Fruit fly (Drosophila melanogaster): Measurements from ENCODE around the gene CG11630.

The CG11630 gene

dm6 chr2L:21827900-21828790 lies 44.3 kb upstream of the CG11630 start, which contains the start of gene tsh (continued):
- TF ChIP-seq CG3407 (GFP tag; optimal IDR thresholded peaks at IDR 0.05) (no peak), abd-A (tag; optimal IDR thresholded peaks at IDR 0.05) (peak; percentile 90), Kr (GFP tag; optimal IDR thresholded peaks at IDR 0.05) (peak; percentile 36), CG10366 (GFP tag; IDR thresholded peaks at IDR 0.05) (no peak), Trl (optimal IDR thresholded peaks at IDR 0.05) (peak; percentile 97 to 99), Trl (GFP tag; optimal IDR thresholded peaks at IDR 0.05) (peak; percentile 58), CG34224 (GFP tag; IDR thresholded peaks at IDR 0.05; ENCODE audit: partially characterized antibody) (0 out of 3 replicates have a peak, but pooled peaks have one; percentile 38), Abd-B (GFP tag; optimal IDR thresholded peaks at IDR 0.05) (no peak), onecut (GFP tag; IDR thresholded peaks at IDR 0.05) (0 out of 2 replicates have a peak, but pooled peaks have one; percentile 8), lola (GFP tag; optimal IDR thresholded peaks at IDR 0.05) (no peak), Pdp1 (GFP tag; optimal IDR thresholded peaks at IDR 0.05) (peak in 1 of 2 experiments; percentile 19), insv (GFP tag; optimal IDR thresholded peaks at IDR 0.05) (peak in 1 of 2 experiments; percentile 66), CG13775 (GFP tag; optimal IDR thresholded peaks at IDR 0.05) (no peak), CG42726 (GFP tag; IDR thresholded peaks at IDR 0.05; ENCODE audit: partially characterized antibody) (no peak), CG17328 (GFP tag; IDR thresholded peaks at IDR 0.05) (no peak), CG15269 (tag; optimal IDR thresholded peaks at IDR 0.05) (no peak), CG10274 (GFP tag; optimal IDR thresholded peaks at IDR 0.05) (no peak), CG15479 (GFP tag; optimal IDR thresholded peaks at IDR 0.05) (no peak), fu2 (GFP tag; optimal IDR thresholded peaks at IDR 0.05) (no peak), CG30020 (tag; optimal IDR thresholded peaks at IDR 0.05) (no peak), mirr (GFP tag; optimal IDR thresholded peaks at IDR 0.05) (no peak), Deaf1 (tag; optimal IDR thresholded peaks at IDR 0.05) (peak; percentile 88), CG8359 (GFP tag; optimal IDR thresholded peaks at IDR 0.05; ENCODE audit: borderline replicate concordance) (peak; percentile 25), CG11695 (GFP tag; IDR thresholded peaks at IDR 0.05) (0 out of 3 replicates have a peak, but pooled peaks have one; percentile 6), CG17385 (GFP tag; optimal IDR thresholded peaks at IDR 0.05) (no peak), Hr78 (GFP tag; optimal IDR thresholded peaks at IDR 0.05) (no peak), CG8765 (GFP tag; IDR thresholded peaks at IDR 0.05) (no peak), kni (GFP tag; optimal IDR thresholded peaks at IDR 0.05) (no peak), bsh (GFP tag; optimal IDR thresholded peaks at IDR 0.05) (no peak), sna (GFP tag; IDR thresholded peaks at IDR 0.05; ENCODE audit: partially characterized antibody) (peak; percentile 38; the same call in 1 of the 2 replicates), yki (optimal IDR thresholded peaks at IDR 0.05) (peak; percentile 94), CG5245 (GFP tag; optimal IDR thresholded peaks at IDR 0.05) (no peak), ERR (GFP tag; optimal IDR thresholded peaks at IDR 0.05) (no peak), CG3163 (GFP tag; optimal IDR thresholded peaks at IDR 0.05) (peak; percentile 77), CG11560 (tag; IDR thresholded peaks at IDR 0.05) (no peak), cg (GFP tag; optimal IDR thresholded peaks at IDR 0.05) (peak; percentile 60), Xrp1 (GFP tag; IDR thresholded peaks at IDR 0.05) (no peak), z (GFP tag; IDR thresholded peaks at IDR 0.05) (peak; percentile 93), CG11247 (GFP tag; IDR thresholded peaks at IDR 0.05) (no peak), CG31388 (GFP tag; optimal IDR thresholded peaks at IDR 0.05) (no peak)

All from whole organism, embryonic.